Fruit fly (Drosophila melanogaster): ENCODE data around the gene CG9689.

The CG9689 gene

DNA sequence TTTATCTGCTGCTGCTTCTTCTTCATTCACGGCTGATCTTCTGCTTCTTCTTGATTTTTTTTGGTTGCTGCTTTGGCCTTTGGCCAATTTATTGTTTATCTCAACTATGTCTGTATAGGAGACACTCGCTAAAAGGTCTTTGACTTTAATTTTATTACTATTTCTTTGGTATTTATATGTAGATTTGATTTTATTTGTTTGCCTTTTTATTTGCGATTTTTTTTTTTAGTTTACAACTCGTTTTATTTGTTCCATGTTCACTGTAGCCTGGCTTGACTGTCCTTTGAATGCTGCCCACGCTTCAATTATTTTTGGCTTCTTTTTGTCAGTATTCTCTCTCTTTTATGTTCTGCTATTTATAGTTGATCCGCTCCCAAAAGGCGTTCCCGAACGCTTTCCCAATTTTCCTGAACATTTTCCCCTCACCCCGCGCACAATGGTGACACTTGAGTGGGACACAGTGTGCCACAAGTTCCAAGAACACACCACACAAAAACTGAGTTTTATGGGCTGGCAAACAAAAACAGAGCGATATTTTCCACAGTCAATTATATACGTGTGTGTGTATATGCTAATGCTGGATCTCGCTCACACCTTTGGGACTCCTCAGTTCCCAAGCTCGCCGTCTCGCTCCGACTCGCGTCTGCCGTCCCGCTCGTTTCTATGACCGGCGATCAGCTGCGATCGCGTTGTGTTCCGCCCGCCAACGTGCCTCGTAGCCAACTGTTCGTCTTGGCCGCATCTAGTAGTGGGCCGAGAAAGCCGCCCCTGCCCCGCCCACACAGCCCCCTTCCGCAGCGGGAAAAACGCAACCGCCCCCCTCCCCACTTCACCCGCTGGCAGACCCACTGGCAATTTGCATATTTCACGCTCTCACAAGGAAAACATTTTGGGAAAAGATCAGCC is 5.6 kb upstream of the CG9689 start, which contains the start of gene CG15247 (continued):
- TF ChIP-seq Scr (GFP tag; IDR thresholded peaks at IDR 0.05; ENCODE audit: partially characterized antibody): no peak
- TF ChIP-seq fu2 (GFP tag; optimal IDR thresholded peaks at IDR 0.05): peak; percentile 14
- peak; percentile 83 for TF ChIP-seq E2f1 (GFP tag; IDR thresholded peaks at IDR 0.05)
- peak; percentile 80 for TF ChIP-seq Aef1 (GFP tag; IDR thresholded peaks at IDR 0.05)
- no peak for TF ChIP-seq CG7987 (GFP tag; optimal IDR thresholded peaks at IDR 0.05)
- peak; percentile 52 for TF ChIP-seq CG12104 (GFP tag; optimal IDR thresholded peaks at IDR 0.05)
- TF ChIP-seq CG14965 (GFP tag; optimal IDR thresholded peaks at IDR 0.05; ENCODE audit: borderline replicate concordance): no peak
- TF ChIP-seq br (optimal IDR thresholded peaks at IDR 0.05): no peak
- TF ChIP-seq CG9215 (GFP tag; IDR thresholded peaks at IDR 0.05): peak; percentile 79
- peak; percentile 16 for TF ChIP-seq odd (GFP tag; optimal IDR thresholded peaks at IDR 0.05)
- peak; percentile 64 for TF ChIP-seq ro (GFP tag; IDR thresholded peaks at IDR 0.05)
- peak; percentile 11 for TF ChIP-seq CG10274 (GFP tag; optimal IDR thresholded peaks at IDR 0.05)
- TF ChIP-seq sob (GFP tag; IDR thresholded peaks at IDR 0.05): peak; percentile 81
- peak; percentile 66 for TF ChIP-seq Sox100B (GFP tag; optimal IDR thresholded peaks at IDR 0.05)
- TF ChIP-seq gce (GFP tag; IDR thresholded peaks at IDR 0.05): peak; percentile 63; the same call in 1 of the 3 replicates
- no peak for TF ChIP-seq Dll (GFP tag; IDR thresholded peaks at IDR 0.05; ENCODE audit: partially characterized antibody)
- peak; percentile 41 for TF ChIP-seq CG9437 (GFP tag; optimal IDR thresholded peaks at IDR 0.05)
- peak; percentile 38 for TF ChIP-seq CG18764 (GFP tag; optimal IDR thresholded peaks at IDR 0.05)
- no peak for TF ChIP-seq CG42726 (GFP tag; IDR thresholded peaks at IDR 0.05; ENCODE audit: partially characterized antibody)
- no peak for TF ChIP-seq pros (GFP tag; optimal IDR thresholded peaks at IDR 0.05)
- TF ChIP-seq ase (GFP tag; IDR thresholded peaks at IDR 0.05): peak; percentile 60; the same call in 2 of the 3 replicates
- peak; percentile 43 for TF ChIP-seq CG3281 (GFP tag; optimal IDR thresholded peaks at IDR 0.05)
- peak; percentile 79 for TF ChIP-seq ranshi (GFP tag; IDR thresholded peaks at IDR 0.05)
- TF ChIP-seq dmrt11E (tag; optimal IDR thresholded peaks at IDR 0.05): peak; percentile 63
- no peak for TF ChIP-seq repo (GFP tag; optimal IDR thresholded peaks at IDR 0.05)
- TF ChIP-seq oc (tag; optimal IDR thresholded peaks at IDR 0.05): peak; percentile 6
- peak; percentile 84 for TF ChIP-seq H2.0 (GFP tag; IDR thresholded peaks at IDR 0.05)
- TF ChIP-seq CG11696 (GFP tag; IDR thresholded peaks at IDR 0.05): peak; percentile 58
- TF ChIP-seq shn (GFP tag; optimal IDR thresholded peaks at IDR 0.05): no peak
- TF ChIP-seq CG4424 (GFP tag; optimal IDR thresholded peaks at IDR 0.05): peak; percentile 76
- no peak for TF ChIP-seq CG8478 (optimal IDR thresholded peaks at IDR 0.05)
- TF ChIP-seq Oli (tag; optimal IDR thresholded peaks at IDR 0.05): peak; percentile 72
- peak; percentile 54 for TF ChIP-seq Rx (GFP tag; IDR thresholded peaks at IDR 0.05)
- no peak for TF ChIP-seq tup (GFP tag; optimal IDR thresholded peaks at IDR 0.05)
- TF ChIP-seq gfzf (GFP tag; optimal IDR thresholded peaks at IDR 0.05): no peak
- peak; percentile 56 for TF ChIP-seq en (GFP tag; optimal IDR thresholded peaks at IDR 0.05)
- peak; percentile 57; the same call in 1 of the 3 replicates for TF ChIP-seq so (GFP tag; IDR thresholded peaks at IDR 0.05)
- TF ChIP-seq CG6175 (GFP tag; IDR thresholded peaks at IDR 0.05): peak; percentile 64; the same call in 2 of the 3 replicates
- TF ChIP-seq CG15601 (tag; optimal IDR thresholded peaks at IDR 0.05): peak; percentile 61
- no peak for TF ChIP-seq CG14860 (GFP tag; IDR thresholded peaks at IDR 0.05; ENCODE audit: partially characterized antibody)
- TF ChIP-seq kah (GFP tag; optimal IDR thresholded peaks at IDR 0.05): peak; percentile 22
- peak; percentile 71 for TF ChIP-seq Blimp-1 (GFP tag; optimal IDR thresholded peaks at IDR 0.05)
- TF ChIP-seq CG18011 (GFP tag; optimal IDR thresholded peaks at IDR 0.05): peak; percentile 5
- TF ChIP-seq CG7928 (GFP tag; optimal IDR thresholded peaks at IDR 0.05): no peak
- peak; percentile 40 for TF ChIP-seq CG12744 (GFP tag; optimal IDR thresholded peaks at IDR 0.05)
- no peak for TF ChIP-seq Adf1 (GFP tag; IDR thresholded peaks at IDR 0.05)
- 0 out of 3 replicates have a peak, but pooled peaks have one; percentile 45 for TF ChIP-seq jigr1 (GFP tag; IDR thresholded peaks at IDR 0.05)
- TF ChIP-seq chinmo (GFP tag; IDR thresholded peaks at IDR 0.05; ENCODE audit: partially characterized antibody): 0 out of 4 replicates have a peak, but pooled peaks have one; percentile 63
- TF ChIP-seq HHEX (GFP tag; optimal IDR thresholded peaks at IDR 0.05): peak; percentile 30
